Fruit fly (Drosophila melanogaster) whole organism, wandering third instar larva: ENCODE data around the gene Polr2H.

Source experiments
- GATAd ChIP-seq: sonication (Bioruptor generic); optimal IDR thresholded peaks from 2 replicates; lab custom pipeline; 2016; ENCODE audit warnings: missing biosample characterization, missing genetic modification characterization
- Jra ChIP-seq: sonication (Bioruptor generic); optimal IDR thresholded peaks from 2 replicates; lab custom pipeline; 2016; ENCODE audit warnings: missing biosample characterization, missing genetic modification characterization
- lola ChIP-seq: fragments of >200 bp; optimal IDR thresholded peaks from 2 replicates; lab custom pipeline; 2017; ENCODE audit warnings: missing biosample characterization, missing genetic modification characterization
- usp ChIP-seq: fragments of >200 bp; optimal IDR thresholded peaks from 2 replicates; lab custom pipeline; 2017; ENCODE audit warnings: missing biosample characterization, missing genetic modification characterization

DNA sequence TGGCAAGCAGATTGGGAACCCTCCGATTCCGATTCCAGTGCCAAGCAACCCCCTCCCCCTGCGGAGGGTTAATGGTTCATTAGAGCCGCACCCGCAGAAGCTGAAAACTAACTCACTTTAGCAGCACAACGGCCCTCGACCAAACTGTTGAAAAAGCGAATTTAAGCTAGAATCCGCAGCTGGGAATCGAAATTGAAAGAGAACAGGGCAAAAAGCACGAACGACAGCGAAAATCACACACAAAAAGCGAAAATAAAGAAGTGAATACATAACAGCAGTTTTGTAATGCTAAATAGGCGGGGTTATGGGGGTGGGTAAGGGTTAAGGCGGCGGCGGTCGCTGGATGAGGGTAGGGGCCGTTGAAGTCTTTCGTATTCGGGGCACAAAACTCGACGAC lies 1.0 kb upstream of the Polr2H start:
- no peak for TF ChIP-seq usp (GFP tag; lab: Kevin White, UChicago)
- TF ChIP-seq Jra (GFP tag; lab: Kevin White, UChicago): no peak
- TF ChIP-seq lola (GFP tag; lab: Kevin White, UChicago): no peak
- no peak for TF ChIP-seq GATAd
